Worm (Caenorhabditis elegans) whole organism, L4 larva: ENCODE results near the gene B0024.13.
A peak's percentile ranks its signal among the peaks of the same experiment; 100 is the strongest.

Experiments used
- F10B5.3 ChIP-seq: sonication (generic microtip); optimal IDR thresholded peaks from 2 replicates; lab custom pipeline; 2016; ENCODE audit warnings: mild to moderate bottlenecking, missing genetic modification characterization, missing compliant biosample characterization
- F37D6.2 ChIP-seq: sonication (generic microtip); optimal IDR thresholded peaks from 2 replicates; lab custom pipeline; 2016; ENCODE audit warnings: mild to moderate bottlenecking, missing genetic modification characterization, missing compliant biosample characterization
- Y5F2A.4 ChIP-seq: fragments of 200-800 bp; sonication (Bioruptor generic); optimal IDR thresholded peaks from 2 replicates; lab custom pipeline; 2018; ENCODE audit warnings: mild to moderate bottlenecking, missing genetic modification characterization, missing compliant biosample characterization
- aha-1 ChIP-seq: fragments of 150-350 bp; peaks from one replicate; lab custom pipeline; 2014; ENCODE audit warnings: missing biosample characterization, missing genetic modification characterization
- aly-2 ChIP-seq: sonication (generic microtip); optimal IDR thresholded peaks from 2 replicates; lab custom pipeline; 2018; ENCODE audit warnings: missing biosample characterization, missing genetic modification characterization
- arid-1 ChIP-seq: fragments of 200-800 bp; sonication (Bioruptor generic); conservative IDR thresholded peaks from 2 replicates; pipeline ENCODE4 v1.3.6; 2022; ENCODE audit warnings: missing genetic modification reagents, missing genetic modification characterization, missing compliant biosample characterization
- attf-4 ChIP-seq: sonication (generic microtip); optimal IDR thresholded peaks from 3 replicates; lab custom pipeline; 2017; ENCODE audit warnings: missing biosample characterization, missing genetic modification characterization
- ceh-32 ChIP-seq: sonication (generic microtip); optimal IDR thresholded peaks from 2 replicates; lab custom pipeline; 2016; ENCODE audit warnings: mild to moderate bottlenecking, missing genetic modification characterization, missing compliant biosample characterization; ENCODE audit not compliant: poor library complexity
- ces-1 ChIP-seq: fragments of 150-350 bp; sonication (generic microtip); optimal IDR thresholded peaks from 4 replicates; lab custom pipeline; 2014; ENCODE audit warnings: missing biosample characterization, missing genetic modification reagents, missing genetic modification characterization
- cey-2 ChIP-seq: sonication (generic microtip); optimal IDR thresholded peaks from 3 replicates; lab custom pipeline; 2017; ENCODE audit warnings: missing genetic modification characterization, mild to moderate bottlenecking, missing compliant biosample characterization, antibody characterized with exemption, borderline replicate concordance; ENCODE audit not compliant: insufficient read depth
- daf-8 ChIP-seq: fragments of 200-800 bp; sonication (Bioruptor generic); IDR thresholded peaks from 2 replicates; pipeline ENCODE4 v1.3.6; 2022; ENCODE audit warnings: missing genetic modification characterization, missing compliant biosample characterization
- dmd-8 ChIP-seq: fragments of 200-800 bp; sonication (Bioruptor generic); IDR thresholded peaks from 2 replicates; pipeline ENCODE4 v1.3.6; 2022; ENCODE audit warnings: missing genetic modification characterization, missing compliant biosample characterization
- dve-1 ChIP-seq: sonication (generic microtip); optimal IDR thresholded peaks from 2 replicates; lab custom pipeline; 2017; ENCODE audit warnings: antibody characterized with exemption, mild to moderate bottlenecking, missing genetic modification characterization, missing compliant biosample characterization; ENCODE audit not compliant: insufficient read depth
- hif-1 ChIP-seq, 2 experiments: sonication (generic microtip); optimal IDR thresholded peaks; 2 replicates each; lab custom pipeline; 2016 to 2017; ENCODE audit warnings: missing compliant biosample characterization in 2 of 2, missing genetic modification characterization in 2 of 2, missing genetic modification reagents in 2 of 2, missing genotype in 2 of 2, mild to moderate bottlenecking in 1 of 2
- hlh-30 ChIP-seq: sonication (generic microtip); optimal IDR thresholded peaks from 2 replicates; lab custom pipeline; 2017; ENCODE audit warnings: antibody characterized with exemption, mild to moderate bottlenecking, missing genetic modification characterization, missing compliant biosample characterization; ENCODE audit not compliant: insufficient read depth
- lim-7 ChIP-seq: fragments of 200-800 bp; sonication (Bioruptor generic); IDR thresholded peaks from 2 replicates; pipeline ENCODE4 v1.3.6; 2022; ENCODE audit warnings: missing genetic modification characterization, missing compliant biosample characterization
- lin-39 ChIP-seq: fragments of 150-350 bp; optimal IDR thresholded peaks from 2 replicates; lab custom pipeline; 2014; ENCODE audit warnings: missing biosample characterization, missing genetic modification reagents, missing genetic modification characterization
- madf-5 ChIP-seq, 2 experiments: fragments of 200-800 bp; sonication (Bioruptor generic); IDR thresholded peaks; 2 replicates each; pipeline ENCODE4 v1.3.6; 2022; ENCODE audit warnings: missing compliant biosample characterization in 2 of 2, missing genetic modification characterization in 2 of 2
- mdl-1 ChIP-seq, 2 experiments: fragments of 150-350 bp in 1 of 2; sonication (generic microtip) in 1 of 2; optimal IDR thresholded peaks; 2 replicates each; lab custom pipeline; 2014 to 2017; ENCODE audit warnings: missing biosample characterization in 2 of 2, missing genetic modification characterization in 2 of 2
- mes-2 ChIP-seq: sonication (generic microtip); optimal IDR thresholded peaks from 2 replicates; lab custom pipeline; 2016; ENCODE audit warnings: missing genotype, mild to moderate bottlenecking, missing genetic modification characterization, missing compliant biosample characterization; ENCODE audit not compliant: poor library complexity, severe bottlenecking
- nhr-25 ChIP-seq: sonication (generic microtip); optimal IDR thresholded peaks from 2 replicates; lab custom pipeline; 2017; ENCODE audit warnings: missing genetic modification characterization, mild to moderate bottlenecking, missing compliant biosample characterization, antibody characterized with exemption, moderate library complexity, borderline replicate concordance; ENCODE audit not compliant: insufficient read depth
- nhr-28 ChIP-seq: fragments of 150-350 bp; optimal IDR thresholded peaks from 2 replicates; lab custom pipeline; 2014; ENCODE audit warnings: missing biosample characterization, missing genetic modification characterization
- nhr-77 ChIP-seq: fragments of 150-350 bp; optimal IDR thresholded peaks from 2 replicates; lab custom pipeline; 2014; ENCODE audit warnings: missing biosample characterization, missing genetic modification characterization
- php-3 ChIP-seq: fragments of 200-800 bp; sonication (Bioruptor generic); IDR thresholded peaks from 2 replicates; pipeline ENCODE4 v1.3.6; 2022; ENCODE audit warnings: missing genetic modification reagents, missing genetic modification characterization, missing compliant biosample characterization
- pqm-1 ChIP-seq: sonication (generic microtip); optimal IDR thresholded peaks from 2 replicates; lab custom pipeline; 2017; ENCODE audit warnings: missing biosample characterization, missing genetic modification characterization
- saeg-2 ChIP-seq: fragments of 200-800 bp; sonication (Bioruptor generic); IDR thresholded peaks from 2 replicates; pipeline ENCODE4 v1.3.6; 2022; ENCODE audit warnings: missing genetic modification reagents, missing genetic modification characterization, missing compliant biosample characterization
- set-16 ChIP-seq: fragments of 200-800 bp; sonication (Bioruptor generic); IDR thresholded peaks from 2 replicates; pipeline ENCODE4 v1.3.6; 2022; ENCODE audit warnings: missing genetic modification reagents, missing genetic modification characterization, missing compliant biosample characterization
- skn-1 ChIP-seq: fragments of 150-350 bp; optimal IDR thresholded peaks from 2 replicates; lab custom pipeline; 2014; ENCODE audit warnings: missing biosample characterization, missing genetic modification characterization
- snpc-4 ChIP-seq: fragments of 150-350 bp; optimal IDR thresholded peaks from 2 replicates; lab custom pipeline; 2014; ENCODE audit warnings: missing biosample characterization, missing genetic modification characterization
- tag-97 ChIP-seq: fragments of 200-800 bp; sonication (Bioruptor generic); IDR thresholded peaks from 2 replicates; pipeline ENCODE4 v1.3.6; 2022; ENCODE audit warnings: missing genetic modification characterization, missing compliant biosample characterization
- tra-1 ChIP-seq: fragments of 200-800 bp; sonication (Bioruptor generic); IDR thresholded peaks from 2 replicates; pipeline ENCODE4 v1.3.6; 2022; ENCODE audit warnings: missing genetic modification reagents, missing genetic modification characterization, missing compliant biosample characterization
- unc-62 ChIP-seq, 3 experiments: fragments of 150-350 bp in 1 of 3; sonication (generic microtip); optimal IDR thresholded peaks in 2 of 3; peaks in 1 of 3; 1 replicate in 1 of 3; 2 replicates in 2 of 3; lab custom pipeline; 2014 to 2017; ENCODE audit warnings: missing biosample characterization in 3 of 3, missing genetic modification characterization in 3 of 3, missing genetic modification reagents in 3 of 3, missing genotype in 1 of 3
- zfp-2 ChIP-seq: sonication (generic microtip); optimal IDR thresholded peaks from 2 replicates; lab custom pipeline; 2016; ENCODE audit warnings: mild to moderate bottlenecking, missing genetic modification characterization, missing compliant biosample characterization

Gene B0024.13

DNA sequence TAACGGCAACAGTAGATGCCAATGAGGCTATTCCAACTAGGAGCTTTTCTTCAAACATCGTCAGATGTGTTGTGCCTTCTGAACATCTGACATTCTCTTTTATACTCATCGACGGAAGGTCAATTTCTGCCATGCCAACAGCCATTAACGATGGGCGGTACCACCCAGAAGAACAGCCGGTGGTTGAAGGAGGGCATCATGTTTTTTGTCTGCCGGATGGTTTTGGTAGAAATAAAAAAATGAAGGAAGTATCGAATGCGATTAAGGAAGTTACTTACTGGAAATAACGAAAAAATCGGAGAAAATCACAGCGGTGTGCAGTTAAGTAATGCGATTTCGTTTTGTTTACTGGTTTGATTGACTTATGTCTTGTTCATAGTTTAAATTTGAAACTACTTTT, 26.0 kb upstream of the B0024.13 start, which contains the start of gene col-150:
TSS of gene col-150 (minus strand) at position 101 of the 400 bp plus-strand sequence.
- no peak for TF ChIP-seq Y5F2A.4 (GFP tag; lab: Kevin White, UChicago)
- no peak for TF ChIP-seq hif-1 (tag; optimal IDR thresholded peaks at IDR 0.05; lab: Kevin White, UChicago)
- no peak for TF ChIP-seq snpc-4 (tag; lab: Kevin White, UChicago)
- TF ChIP-seq ceh-32 (tag; lab: Kevin White, UChicago), result no peak
- no peak for TF ChIP-seq tra-1 (GFP tag; lab: Robert Waterston, UW)
- no peak for TF ChIP-seq mes-2 (tag; lab: Kevin White, UChicago)
- TF ChIP-seq lim-7 (GFP tag; lab: Robert Waterston, UW), result no peak
- TF ChIP-seq attf-4 (tag; lab: Kevin White, UChicago), result no peak
- no peak for TF ChIP-seq arid-1 (GFP tag; lab: Robert Waterston, UW)
- TF ChIP-seq, all 104 proteins: peak for 0

ce11 chrV:10297099-10297498, 23.4 kb upstream of the B0024.13 start, which contains the start of gene B0024.4:
Gene B0024.4 (plus strand): TSS chrV:10297399.
- TF ChIP-seq madf-5 (GFP tag; IDR thresholded peaks at IDR 0.05; lab: Robert Waterston, UW) (no peak), unc-62 (GFP tag; optimal IDR thresholded peaks at IDR 0.05 in 1 of 2; lab: Kevin White, UChicago) (peak in 1 of 2 experiments; percentile 20), unc-62 (tag; optimal IDR thresholded peaks at IDR 0.05; lab: Kevin White, UChicago) (no peak), pqm-1 (peak; percentile 15), lin-39 (no peak)

DNA sequence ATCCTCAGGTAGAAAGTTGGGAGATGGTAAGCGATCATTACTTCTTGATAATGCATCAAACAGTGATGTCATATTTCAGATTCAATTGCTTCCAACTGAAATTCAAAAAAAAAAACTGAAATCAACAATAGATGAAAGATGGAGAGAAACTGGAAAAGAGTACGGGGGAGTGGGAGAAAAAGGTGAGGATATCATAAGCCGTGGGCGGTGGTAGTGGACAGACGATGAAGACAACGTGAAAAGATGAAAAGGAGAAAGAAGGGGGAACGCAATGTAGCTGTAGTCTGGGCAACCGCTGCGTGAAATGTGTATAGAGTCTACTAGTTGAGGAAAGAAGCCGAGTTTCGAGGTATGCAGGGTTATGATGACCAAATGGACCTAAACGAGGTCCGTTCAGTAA, 13.2 kb upstream of the B0024.13 start, which contains the start of gene che-12:
TSS of gene che-12 (minus strand) at position 101 of the 400 bp plus-strand sequence.
- TF ChIP-seq daf-8 (GFP tag; lab: Robert Waterston, UW), result no peak
- TF ChIP-seq dmd-8 (GFP tag; lab: Robert Waterston, UW), result no peak

DNA sequence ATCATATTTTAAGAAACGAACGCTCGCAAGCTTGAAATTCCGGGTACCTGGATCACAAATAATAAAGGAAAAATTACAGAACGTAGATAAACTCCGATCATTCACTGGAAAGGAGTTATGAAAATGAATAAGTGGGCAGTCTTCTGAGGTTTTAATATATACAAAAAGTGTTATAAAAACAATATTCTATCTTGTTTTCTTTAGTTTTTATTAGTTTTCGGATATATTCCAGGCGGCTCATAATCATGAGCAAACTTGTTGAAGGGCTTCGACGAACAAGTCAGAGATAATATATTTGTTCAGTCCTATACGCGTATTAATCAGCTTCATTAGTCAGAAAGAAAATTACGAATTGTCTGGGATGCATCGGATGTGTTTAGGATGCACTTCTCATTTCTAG, 6.6 kb upstream of the B0024.13 start, which contains the start of gene gcy-6:
TSS of gene gcy-6 (minus strand) at position 101 of the 400 bp plus-strand sequence.
- TF ChIP-seq F10B5.3 (tag; lab: Kevin White, UChicago) (no peak), saeg-2 (GFP tag; lab: Robert Waterston, UW) (no peak), cey-2 (tag; lab: Kevin White, UChicago) (no peak), unc-62 (GFP tag; optimal IDR thresholded peaks at IDR 0.05 in 1 of 2; lab: Kevin White, UChicago) (peak in 1 of 2 experiments; percentile 15), unc-62 (tag; optimal IDR thresholded peaks at IDR 0.05; lab: Kevin White, UChicago) (no peak), hlh-30 (no peak), skn-1 (tag; lab: Kevin White, UChicago) (no peak), dve-1 (no peak), php-3 (GFP tag; lab: Robert Waterston, UW) (no peak), aha-1 (tag; lab: Kevin White, UChicago) (peak; percentile 85), zfp-2 (no peak), nhr-28 (tag; lab: Kevin White, UChicago) (no peak), daf-8 (GFP tag; lab: Robert Waterston, UW) (no peak), aly-2 (no peak)

- TF ChIP-seq F37D6.2 (tag; lab: Kevin White, UChicago) (no peak), set-16 (GFP tag; lab: Robert Waterston, UW) (no peak), mdl-1 (tag; optimal IDR thresholded peaks at IDR 0.05; lab: Kevin White, UChicago) (no peak), ces-1 (no peak), tag-97 (GFP tag; lab: Robert Waterston, UW) (no peak), nhr-25 (tag; lab: Kevin White, UChicago) (no peak), dmd-8 (GFP tag; lab: Robert Waterston, UW) (no peak), nhr-77 (tag; lab: Kevin White, UChicago) (no peak)
Observed at ce11 chrV:10314371-10314770, 6.1 kb upstream of the B0024.13 start, which contains the start of gene trx-2. Gene trx-2 (plus strand): TSS chrV:10314671.
